Worm (Caenorhabditis elegans) whole organism, late embryonic: Measurements from ENCODE around the gene dgn-2.

Source experiments
- T23F11.4 ChIP-seq: fragments of 200-800 bp; sonication (Bioruptor generic); optimal IDR thresholded peaks from 2 replicates; lab custom pipeline; 2018; ENCODE audit warnings: mild to moderate bottlenecking, missing genetic modification characterization, missing compliant biosample characterization
- ama-1 ChIP-seq: fragments of 150-350 bp; optimal IDR thresholded peaks from 2 replicates; lab custom pipeline; 2014
- ceh-9 ChIP-seq: sonication (generic microtip); optimal IDR thresholded peaks from 2 replicates; lab custom pipeline; 2016; ENCODE audit warnings: mild to moderate bottlenecking, missing genetic modification characterization, inconsistent platforms, missing compliant biosample characterization
- pqm-1 ChIP-seq: sonication (generic microtip); optimal IDR thresholded peaks from 2 replicates; lab custom pipeline; 2016; ENCODE audit warnings: missing genetic modification characterization, missing compliant biosample characterization
- ztf-16 ChIP-seq: sonication (generic microtip); optimal IDR thresholded peaks from 2 replicates; lab custom pipeline; 2017; ENCODE audit warnings: missing genetic modification characterization, missing compliant biosample characterization

- TF ChIP-seq ztf-16 (tag; lab: Kevin White, UChicago) (no peak), pqm-1 (tag; lab: Kevin White, UChicago) (no peak), T23F11.4 (GFP tag; lab: Kevin White, UChicago) (no peak), ama-1 (lab: Kevin White, UChicago) (no peak), ceh-9 (tag; lab: Kevin White, UChicago) (no peak)
Measured at ce11 chrX:1395793-1396192, 28.5 kb upstream of the dgn-2 start.
